Worm (Caenorhabditis elegans): Measurements from ENCODE around the gene hnd-1.

DNA sequence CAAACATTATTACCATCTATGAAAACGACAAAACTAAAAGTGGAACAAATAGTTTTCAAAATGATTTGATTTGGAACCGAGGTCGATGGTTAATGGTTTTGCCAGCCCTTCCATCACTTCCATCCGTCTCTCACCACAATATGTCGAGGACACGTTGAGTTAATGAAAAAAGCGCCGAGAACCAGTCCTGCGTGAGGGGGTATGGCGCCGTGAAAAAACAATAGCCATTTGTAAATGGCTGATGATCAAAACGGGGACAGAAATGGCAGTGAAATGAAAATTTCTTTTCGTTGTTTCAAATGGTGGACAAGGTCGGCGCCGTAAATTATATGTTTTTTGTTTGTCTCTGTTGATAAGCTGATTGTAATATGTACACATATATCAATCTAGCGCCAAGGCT is 35.7 kb downstream of the hnd-1 start:
- TF ChIP-seq flh-1 (GFP tag; optimal IDR thresholded peaks at IDR 0.05) (no peak), mab-5 (tag; optimal IDR thresholded peaks at IDR 0.05) (no peak), mls-2 (tag; optimal IDR thresholded peaks at IDR 0.05) (no peak), ces-1 (GFP tag; optimal IDR thresholded peaks at IDR 0.05) (no peak)
